Fruit fly (Drosophila melanogaster): ENCODE data around the gene KrT95D.

The KrT95D gene

dm6 chr3R:24047226-24047976 is 15.8 kb upstream of the KrT95D start, which contains the start of gene CG5986:
Gene CG5986 (plus strand): TSS chr3R:24047790.
- TF ChIP-seq N (GFP tag; optimal IDR thresholded peaks at IDR 0.05): peak; percentile 18
- peak; percentile 2 for TF ChIP-seq Sp1 (GFP tag; optimal IDR thresholded peaks at IDR 0.05)
- peak; percentile 94 for TF ChIP-seq psq (GFP tag; optimal IDR thresholded peaks at IDR 0.05)
- TF ChIP-seq Abd-B (GFP tag; optimal IDR thresholded peaks at IDR 0.05): no peak
- no peak for TF ChIP-seq Rel (GFP tag; optimal IDR thresholded peaks at IDR 0.05)
- TF ChIP-seq Rel (tag; optimal IDR thresholded peaks at IDR 0.05): peak; percentile 84
- no peak for TF ChIP-seq pan (optimal IDR thresholded peaks at IDR 0.05)
- peak; percentile 37 for TF ChIP-seq jim (GFP tag; optimal IDR thresholded peaks at IDR 0.05)

- no peak for TF ChIP-seq foxo (GFP tag; optimal IDR thresholded peaks at IDR 0.05)
- TF ChIP-seq br (GFP tag; optimal IDR thresholded peaks at IDR 0.05): peak; percentile 0
- no peak for TF ChIP-seq Myc (optimal IDR thresholded peaks at IDR 0.05)
- peak; percentile 50 for TF ChIP-seq h (GFP tag; optimal IDR thresholded peaks at IDR 0.05)
- no peak for TF ChIP-seq dmrt93B (GFP tag; optimal IDR thresholded peaks at IDR 0.05)
- no peak for TF ChIP-seq Jra (GFP tag; optimal IDR thresholded peaks at IDR 0.05)
- peak; percentile 97 for TF ChIP-seq psq (GFP tag; optimal IDR thresholded peaks at IDR 0.05)
- peak; percentile 6 for TF ChIP-seq sage (GFP tag; optimal IDR thresholded peaks at IDR 0.05)
- peak; percentile 24 for TF ChIP-seq CG32264 (GFP tag; optimal IDR thresholded peaks at IDR 0.05)
- no peak for TF ChIP-seq Vsx2 (GFP tag; optimal IDR thresholded peaks at IDR 0.05; ENCODE audit: partially characterized antibody)
- peak; percentile 41 for TF ChIP-seq Rel (GFP tag; optimal IDR thresholded peaks at IDR 0.05)
- peak; percentile 26 for TF ChIP-seq Rel (tag; optimal IDR thresholded peaks at IDR 0.05)
- TF ChIP-seq Dif (GFP tag; optimal IDR thresholded peaks at IDR 0.05; ENCODE audit: partially characterized antibody): peak; percentile 77
- TF ChIP-seq N (GFP tag; optimal IDR thresholded peaks at IDR 0.05): peak; percentile 73
- TF ChIP-seq Hr83 (GFP tag; optimal IDR thresholded peaks at IDR 0.05; ENCODE audit: poor library complexity, severe bottlenecking): peak; percentile 64
- peak; percentile 17 for TF ChIP-seq fru (GFP tag; optimal IDR thresholded peaks at IDR 0.05)
- TF ChIP-seq Hnf4 (GFP tag; optimal IDR thresholded peaks at IDR 0.05): peak; percentile 10
Measured at dm6 chr3R:24046580-24047225, 15.1 kb upstream of the KrT95D start.

- peak; percentile 36 for TF ChIP-seq Sp1 (GFP tag; optimal IDR thresholded peaks at IDR 0.05)
- peak; percentile 87 for TF ChIP-seq Jra (GFP tag; optimal IDR thresholded peaks at IDR 0.05)
- TF ChIP-seq sv (GFP tag; optimal IDR thresholded peaks at IDR 0.05): no peak
- TF ChIP-seq pan (optimal IDR thresholded peaks at IDR 0.05): no peak
- TF ChIP-seq Hr83 (GFP tag; optimal IDR thresholded peaks at IDR 0.05; ENCODE audit: poor library complexity, severe bottlenecking): peak; percentile 96
- TF ChIP-seq foxo (GFP tag; optimal IDR thresholded peaks at IDR 0.05): peak in 1 of 2 experiments; percentile 46
- TF ChIP-seq Vsx2 (GFP tag; optimal IDR thresholded peaks at IDR 0.05; ENCODE audit: partially characterized antibody): no peak
- TF ChIP-seq fru (GFP tag; optimal IDR thresholded peaks at IDR 0.05): peak; percentile 25
- peak; percentile 68 for TF ChIP-seq OdsH (GFP tag; optimal IDR thresholded peaks at IDR 0.05)
- TF ChIP-seq psq (GFP tag; optimal IDR thresholded peaks at IDR 0.05): peak; percentile 39
- TF ChIP-seq jim (GFP tag; optimal IDR thresholded peaks at IDR 0.05): peak; percentile 73
- TF ChIP-seq Dfd (GFP tag; optimal IDR thresholded peaks at IDR 0.05): no peak
- TF ChIP-seq br (GFP tag; optimal IDR thresholded peaks at IDR 0.05): peak; percentile 70
- TF ChIP-seq Hnf4 (GFP tag; optimal IDR thresholded peaks at IDR 0.05): peak; percentile 70
- peak; percentile 66 for TF ChIP-seq h (GFP tag; optimal IDR thresholded peaks at IDR 0.05)
- no peak for TF ChIP-seq Mio (GFP tag; optimal IDR thresholded peaks at IDR 0.05)
- peak; percentile 8 for TF ChIP-seq ey (GFP tag; optimal IDR thresholded peaks at IDR 0.05)
- TF ChIP-seq rgr (GFP tag; optimal IDR thresholded peaks at IDR 0.05): peak; percentile 72
Measured at dm6 chr3R:24038736-24039556, 7.3 kb upstream of the KrT95D start, which contains the start of gene Miro. Gene Miro (minus strand): TSS chr3R:24038847.

DNA sequence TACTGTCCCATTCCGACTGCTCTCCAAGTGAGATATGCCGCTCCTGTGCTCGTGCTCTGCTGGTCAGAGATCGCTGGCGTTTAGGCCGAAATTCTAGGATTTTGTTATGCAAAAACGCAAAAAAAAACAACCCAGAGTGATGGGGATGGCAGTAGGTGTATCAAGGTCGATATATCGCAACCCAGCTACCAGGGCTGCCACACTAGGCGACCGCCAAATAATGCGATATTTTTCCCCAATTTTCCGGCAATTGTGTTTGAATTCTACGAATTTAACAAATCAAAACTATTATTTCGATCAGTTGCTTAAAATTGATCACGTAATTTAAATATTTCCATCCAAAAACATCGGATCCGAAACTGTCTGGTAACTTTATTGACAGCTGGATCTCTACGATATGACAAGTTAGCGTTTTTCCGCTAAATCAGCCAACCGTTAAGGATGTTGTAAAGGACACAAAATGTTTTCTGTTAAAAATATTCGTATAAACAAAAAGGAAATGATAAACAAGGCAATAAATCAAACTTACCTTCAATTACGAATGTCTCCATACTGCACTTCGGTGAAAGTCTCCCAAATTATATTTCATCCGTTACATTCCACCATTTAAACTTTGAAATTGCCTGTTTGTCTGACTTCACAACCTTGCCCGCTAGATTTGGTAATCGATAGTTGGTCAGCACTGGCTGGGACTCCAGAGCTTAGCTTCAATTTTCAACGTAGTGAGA is 6.1 kb upstream of the KrT95D start, which contains the start of gene spas:
Gene spas (plus strand): TSS at position 678 of the 728 bp plus-strand sequence.
- TF ChIP-seq lola (GFP tag; optimal IDR thresholded peaks at IDR 0.05) (no peak), usp (GFP tag; optimal IDR thresholded peaks at IDR 0.05) (no peak), Dif (GFP tag; optimal IDR thresholded peaks at IDR 0.05; ENCODE audit: partially characterized antibody) (no peak), br (GFP tag; optimal IDR thresholded peaks at IDR 0.05) (peak; percentile 78), Myc (optimal IDR thresholded peaks at IDR 0.05) (peak; percentile 91), woc (GFP tag; optimal IDR thresholded peaks at IDR 0.05) (peak; percentile 89), Jra (GFP tag; optimal IDR thresholded peaks at IDR 0.05) (peak; percentile 65), HLH106 (tag; optimal IDR thresholded peaks at IDR 0.05) (peak; percentile 70), dsf (GFP tag; optimal IDR thresholded peaks at IDR 0.05; ENCODE audit: borderline replicate concordance) (peak; percentile 62), Rel (GFP tag; optimal IDR thresholded peaks at IDR 0.05) (no peak), Rel (tag; optimal IDR thresholded peaks at IDR 0.05) (peak; percentile 19), h (GFP tag; optimal IDR thresholded peaks at IDR 0.05) (peak; percentile 69), Vsx2 (GFP tag; optimal IDR thresholded peaks at IDR 0.05; ENCODE audit: partially characterized antibody) (no peak), dmrt93B (GFP tag; optimal IDR thresholded peaks at IDR 0.05) (peak; percentile 49), Hr83 (GFP tag; optimal IDR thresholded peaks at IDR 0.05; ENCODE audit: poor library complexity, severe bottlenecking) (peak; percentile 45), tai (GFP tag; optimal IDR thresholded peaks at IDR 0.05) (no peak), foxo (GFP tag; optimal IDR thresholded peaks at IDR 0.05) (peak in 1 of 2 experiments; percentile 74), GATAd (GFP tag; optimal IDR thresholded peaks at IDR 0.05) (peak; percentile 51), jim (GFP tag; optimal IDR thresholded peaks at IDR 0.05) (no peak), OdsH (GFP tag; optimal IDR thresholded peaks at IDR 0.05) (peak; percentile 27), CrebA (GFP tag; optimal IDR thresholded peaks at IDR 0.05; ENCODE audit: borderline replicate concordance) (no peak), Hr78 (GFP tag; optimal IDR thresholded peaks at IDR 0.05) (no peak)

Data from whole organism, wandering third instar larva.